Worm (Caenorhabditis elegans): ENCODE results near the gene ddn-3.

- TF ChIP-seq nhr-11 (tag; optimal IDR thresholded peaks at IDR 0.05) = no peak
- peak; percentile 21 for TF ChIP-seq K09A11.1 (tag; optimal IDR thresholded peaks at IDR 0.05; ENCODE audit: insufficient read depth)
- peak; percentile 8 for TF ChIP-seq pqm-1 (tag; optimal IDR thresholded peaks at IDR 0.05)
- peak; percentile 4 for TF ChIP-seq hlh-30 (tag; optimal IDR thresholded peaks at IDR 0.05; ENCODE audit: insufficient read depth)
- no peak for TF ChIP-seq ceh-6 (GFP tag; optimal IDR thresholded peaks at IDR 0.05)
- no peak for TF ChIP-seq sox-4 (tag; optimal IDR thresholded peaks at IDR 0.05)
- TF ChIP-seq nhr-232 (tag; optimal IDR thresholded peaks at IDR 0.05) = no peak
- no peak for TF ChIP-seq lin-11 (tag; optimal IDR thresholded peaks at IDR 0.05)
- peak; percentile 32 for TF ChIP-seq zip-5 (tag; optimal IDR thresholded peaks at IDR 0.05)
- no peak for TF ChIP-seq pat-9 (tag; optimal IDR thresholded peaks at IDR 0.05)
- TF ChIP-seq sox-2 (GFP tag; IDR thresholded peaks at IDR 0.05) = no peak
- peak; percentile 46 for TF ChIP-seq ets-4 (tag; optimal IDR thresholded peaks at IDR 0.05)
- peak; percentile 59 for TF ChIP-seq unc-86 (tag; optimal IDR thresholded peaks at IDR 0.05)
These were observed 36.3 kb upstream of the ddn-3 start, which contains the start of gene cept-2 for ce11 chrV:14347234-14347826.
